Worm (Caenorhabditis elegans): ENCODE results near the gene C33H5.16.

DNA sequence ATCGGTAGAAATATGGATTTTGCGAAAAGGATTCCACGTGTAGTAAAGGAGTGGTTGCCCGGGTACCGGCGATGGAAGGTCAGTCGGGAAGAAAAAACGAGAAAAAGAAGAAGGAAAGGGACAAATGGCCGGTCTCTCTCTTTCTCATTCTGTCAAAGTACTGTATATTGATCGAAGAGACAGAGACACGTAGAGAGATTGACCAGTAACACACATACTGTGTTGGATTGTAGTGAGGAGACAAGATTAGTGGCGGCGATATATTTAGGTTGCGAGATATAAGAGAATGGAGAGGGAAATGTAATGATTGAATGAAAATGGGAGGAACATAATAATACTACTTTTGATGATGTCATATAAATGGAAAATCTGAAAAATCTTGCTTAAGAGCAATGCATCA, 32.9 kb upstream of the C33H5.16 start:
- TF ChIP-seq Y116A8C.19 (tag; optimal IDR thresholded peaks at IDR 0.05; ENCODE audit: borderline replicate concordance), result no peak
- TF ChIP-seq nhr-84 (tag; optimal IDR thresholded peaks at IDR 0.05), result no peak
- no peak for TF ChIP-seq nhr-76 (tag; optimal IDR thresholded peaks at IDR 0.05)
- no peak for TF ChIP-seq sox-4 (tag; optimal IDR thresholded peaks at IDR 0.05)
- no peak for TF ChIP-seq tbx-2 (tag; optimal IDR thresholded peaks at IDR 0.05)
- no peak for TF ChIP-seq aha-1 (tag; optimal IDR thresholded peaks at IDR 0.05)

All from whole organism, L1 larva.